Fruit fly (Drosophila melanogaster): ENCODE measurements around the gene CG32152.

dm6 chr3L:16100059-16100458, 43.8 kb downstream of the CG32152 start, which contains the start of gene IleRS-m:
- TF ChIP-seq CTCF (optimal IDR thresholded peaks at IDR 0.05) = no peak
- TF ChIP-seq CG8478 (optimal IDR thresholded peaks at IDR 0.05) = no peak
